Worm (Caenorhabditis elegans) whole organism, young adult: Measurements from ENCODE around the gene rhr-2.

Source experiments
- B0035.1 ChIP-seq: sonication (generic microtip); optimal IDR thresholded peaks from 2 replicates; lab custom pipeline; 2016; ENCODE audit warnings: missing genetic modification characterization, mild to moderate bottlenecking, missing compliant biosample characterization, missing genotype, missing genetic modification reagents
- B0261.1 ChIP-seq: sonication (generic microtip); optimal IDR thresholded peaks from 2 replicates; lab custom pipeline; 2016; ENCODE audit warnings: mild to moderate bottlenecking, missing genetic modification characterization, moderate library complexity, missing compliant biosample characterization
- B0336.3 ChIP-seq: fragments of 200-800 bp; sonication (Bioruptor generic); IDR thresholded peaks from 2 replicates; pipeline ENCODE4 v1.3.6; 2022; ENCODE audit warnings: missing genetic modification characterization, missing compliant biosample characterization
- C17E4.6 ChIP-seq: fragments of 200-800 bp; sonication (Bioruptor generic); IDR thresholded peaks from 2 replicates; pipeline ENCODE4 v1.3.6; 2022; ENCODE audit warnings: missing genetic modification reagents, missing genetic modification characterization, missing compliant biosample characterization
- F49E8.2 ChIP-seq: sonication (generic microtip); optimal IDR thresholded peaks from 3 replicates; lab custom pipeline; 2017; ENCODE audit warnings: missing genetic modification characterization, mild to moderate bottlenecking, missing compliant biosample characterization, antibody characterized with exemption, moderate library complexity; ENCODE audit not compliant: insufficient read depth
- F52B5.7 ChIP-seq: sonication (generic microtip); optimal IDR thresholded peaks from 2 replicates; lab custom pipeline; 2016; ENCODE audit warnings: mild to moderate bottlenecking, missing genetic modification characterization, missing compliant biosample characterization
- T07F8.4 ChIP-seq: sonication (generic microtip); optimal IDR thresholded peaks from 2 replicates; lab custom pipeline; 2016; ENCODE audit warnings: mild to moderate bottlenecking, missing genetic modification characterization, moderate library complexity, missing compliant biosample characterization
- T26A5.8 ChIP-seq: sonication (generic microtip); optimal IDR thresholded peaks from 2 replicates; lab custom pipeline; 2016; ENCODE audit warnings: missing genetic modification characterization, missing compliant biosample characterization
- Y53G8AR.9 ChIP-seq: fragments of 200-800 bp; sonication (Bioruptor generic); conservative IDR thresholded peaks from 2 replicates; pipeline ENCODE4 v1.3.6; 2022; ENCODE audit warnings: missing genetic modification reagents, missing genetic modification characterization, missing compliant biosample characterization
- Y56A3A.18 ChIP-seq: fragments of 200-800 bp; sonication (Bioruptor generic); IDR thresholded peaks from 2 replicates; pipeline ENCODE4 v1.3.6; 2022; ENCODE audit warnings: missing genetic modification reagents, missing genetic modification characterization, missing compliant biosample characterization
- Y95B8A.8 ChIP-seq: fragments of 200-800 bp; sonication (Bioruptor generic); IDR thresholded peaks from 2 replicates; pipeline ENCODE4 v1.3.6; 2022; ENCODE audit warnings: missing genetic modification reagents, missing genetic modification characterization, missing compliant biosample characterization
- aptf-2 ChIP-seq: fragments of 200-800 bp; sonication (Bioruptor generic); conservative IDR thresholded peaks from 2 replicates; pipeline ENCODE4 v1.3.6; 2022; ENCODE audit warnings: missing genetic modification reagents, missing genetic modification characterization, missing compliant biosample characterization
- attf-5 ChIP-seq: fragments of 200-800 bp; sonication (Bioruptor generic); optimal IDR thresholded peaks from 2 replicates; lab custom pipeline; 2018; ENCODE audit warnings: mild to moderate bottlenecking, missing genetic modification characterization, missing compliant biosample characterization
- bed-2 ChIP-seq: fragments of 200-800 bp; sonication (Bioruptor generic); IDR thresholded peaks from 2 replicates; pipeline ENCODE4 v1.3.6; 2022; ENCODE audit warnings: missing genetic modification reagents, missing genetic modification characterization, missing compliant biosample characterization
- cebp-2 ChIP-seq: fragments of 200-800 bp; sonication (Bioruptor generic); IDR thresholded peaks from 2 replicates; pipeline ENCODE4 v1.3.6; 2022; ENCODE audit warnings: missing genetic modification characterization, missing compliant biosample characterization
- ceh-40 ChIP-seq: fragments of 200-800 bp; sonication (Bioruptor generic); IDR thresholded peaks from 2 replicates; pipeline ENCODE4 v1.3.6; 2022; ENCODE audit warnings: missing genetic modification characterization, missing compliant biosample characterization
- die-1 ChIP-seq: sonication (generic microtip); optimal IDR thresholded peaks from 2 replicates; lab custom pipeline; 2016; ENCODE audit warnings: missing genotype, mild to moderate bottlenecking, missing genetic modification characterization, missing compliant biosample characterization
- dpff-1 ChIP-seq: sonication (generic microtip); optimal IDR thresholded peaks from 2 replicates; lab custom pipeline; 2017; ENCODE audit warnings: mild to moderate bottlenecking, missing genetic modification characterization, missing compliant biosample characterization
- egl-44 ChIP-seq: fragments of 200-800 bp; sonication (Bioruptor generic); IDR thresholded peaks from 2 replicates; pipeline ENCODE4 v1.3.6; 2022; ENCODE audit warnings: missing genetic modification reagents, missing genetic modification characterization, missing compliant biosample characterization
- egrh-3 ChIP-seq: fragments of 200-800 bp; sonication (Bioruptor generic); IDR thresholded peaks from 2 replicates; pipeline ENCODE4 v1.3.6; 2022; ENCODE audit warnings: missing genetic modification reagents, missing genetic modification characterization, missing compliant biosample characterization
- ets-4 ChIP-seq: fragments of 200-800 bp; sonication (Bioruptor generic); optimal IDR thresholded peaks from 2 replicates; lab custom pipeline; 2018; ENCODE audit warnings: mild to moderate bottlenecking, missing genetic modification characterization, missing compliant biosample characterization
- gei-17 ChIP-seq: fragments of 200-800 bp; sonication (Bioruptor generic); optimal IDR thresholded peaks from 2 replicates; lab custom pipeline; 2018; ENCODE audit warnings: mild to moderate bottlenecking, missing genetic modification characterization, missing compliant biosample characterization
- hlh-12 ChIP-seq: sonication (generic microtip); optimal IDR thresholded peaks from 2 replicates; lab custom pipeline; 2016; ENCODE audit warnings: missing genetic modification characterization, missing compliant biosample characterization
- hsf-1 ChIP-seq: fragments of 200-800 bp; sonication (Bioruptor generic); IDR thresholded peaks from 2 replicates; pipeline ENCODE4 v1.3.6; 2022; ENCODE audit warnings: missing genetic modification reagents, missing genetic modification characterization, missing compliant biosample characterization
- let-607 ChIP-seq, 2 experiments: fragments of 200-800 bp in 1 of 2; sonication (Bioruptor generic) in 1 of 2; sonication (generic microtip) in 1 of 2; optimal IDR thresholded peaks; 2 replicates each; lab custom pipeline; 2016 to 2018; ENCODE audit warnings: mild to moderate bottlenecking in 2 of 2, missing compliant biosample characterization in 2 of 2, missing genetic modification characterization in 2 of 2, moderate library complexity in 2 of 2, missing genotype in 1 of 2
- lin-35 ChIP-seq, 3 experiments: fragments of 150-350 bp in 2 of 3; sonication (generic microtip) in 1 of 3; optimal IDR thresholded peaks; 2 replicates each; lab custom pipeline; 2014 to 2018; ENCODE audit warnings: missing biosample characterization in 3 of 3, missing genetic modification characterization in 3 of 3, missing genetic modification reagents in 3 of 3
- madf-8 ChIP-seq: fragments of 200-800 bp; sonication (Bioruptor generic); conservative IDR thresholded peaks from 2 replicates; pipeline ENCODE4 v1.3.6; 2022; ENCODE audit warnings: missing genetic modification reagents, missing genetic modification characterization, missing compliant biosample characterization
- mcd-1 ChIP-seq: fragments of 200-800 bp; sonication (Bioruptor generic); IDR thresholded peaks from 2 replicates; pipeline ENCODE4 v1.3.6; 2022; ENCODE audit warnings: missing genetic modification reagents, missing genetic modification characterization, missing compliant biosample characterization
- nfyb-1 ChIP-seq: fragments of 200-800 bp; sonication (Bioruptor generic); IDR thresholded peaks from 2 replicates; pipeline ENCODE4 v1.3.6; 2022; ENCODE audit warnings: missing genetic modification reagents, missing genetic modification characterization, missing compliant biosample characterization
- nhr-179 ChIP-seq: sonication (generic microtip); optimal IDR thresholded peaks from 2 replicates; lab custom pipeline; 2016; ENCODE audit warnings: mild to moderate bottlenecking, missing genetic modification characterization, missing compliant biosample characterization
- nhr-80 ChIP-seq: sonication (generic microtip); optimal IDR thresholded peaks from 2 replicates; lab custom pipeline; 2016; ENCODE audit warnings: missing genetic modification characterization, missing compliant biosample characterization
- pbrm-1 ChIP-seq: fragments of 200-800 bp; sonication (Bioruptor generic); IDR thresholded peaks from 2 replicates; pipeline ENCODE4 v1.3.6; 2022; ENCODE audit warnings: missing genetic modification reagents, missing genetic modification characterization, missing compliant biosample characterization
- sea-2 ChIP-seq: fragments of 200-800 bp; sonication (Bioruptor generic); IDR thresholded peaks from 2 replicates; pipeline ENCODE4 v1.3.6; 2022; ENCODE audit warnings: missing genetic modification characterization, missing compliant biosample characterization
- snpc-1.1 ChIP-seq: sonication (generic microtip); optimal IDR thresholded peaks from 2 replicates; lab custom pipeline; 2017; ENCODE audit warnings: missing genetic modification characterization, mild to moderate bottlenecking, missing compliant biosample characterization, antibody characterized with exemption, moderate library complexity, missing genotype, missing genetic modification reagents; ENCODE audit not compliant: insufficient read depth
- snpc-3.4 ChIP-seq: sonication (generic microtip); optimal IDR thresholded peaks from 2 replicates; lab custom pipeline; 2017; ENCODE audit warnings: missing genetic modification characterization, mild to moderate bottlenecking, missing compliant biosample characterization, antibody characterized with exemption, moderate library complexity, missing genotype, missing genetic modification reagents
- somi-1 ChIP-seq: fragments of 200-800 bp; sonication (Bioruptor generic); optimal IDR thresholded peaks from 2 replicates; lab custom pipeline; 2018; ENCODE audit warnings: mild to moderate bottlenecking, missing genetic modification characterization, missing compliant biosample characterization
- tbp1 ChIP-seq: fragments of 200-800 bp; sonication (Bioruptor generic); optimal IDR thresholded peaks from 2 replicates; lab custom pipeline; 2018; ENCODE audit warnings: mild to moderate bottlenecking, missing genetic modification characterization, missing compliant biosample characterization
- tbx-9 ChIP-seq: sonication (generic microtip); optimal IDR thresholded peaks from 2 replicates; lab custom pipeline; 2016; ENCODE audit warnings: borderline replicate concordance, missing genetic modification characterization, inconsistent platforms, missing compliant biosample characterization
- tlf-1 ChIP-seq: fragments of 200-800 bp; sonication (Bioruptor generic); optimal IDR thresholded peaks from 2 replicates; lab custom pipeline; 2018; ENCODE audit warnings: mild to moderate bottlenecking, missing genetic modification characterization, missing compliant biosample characterization
- zfh-2 ChIP-seq: fragments of 200-800 bp; sonication (Bioruptor generic); conservative IDR thresholded peaks from 2 replicates; pipeline ENCODE4 v1.3.6; 2022; ENCODE audit warnings: missing genetic modification reagents, missing genetic modification characterization, missing compliant biosample characterization
- ztf-18 ChIP-seq: sonication (generic microtip); optimal IDR thresholded peaks from 2 replicates; lab custom pipeline; 2016; ENCODE audit warnings: missing genotype, mild to moderate bottlenecking, missing genetic modification characterization, missing compliant biosample characterization
- ztf-22 ChIP-seq: fragments of 200-800 bp; sonication (Bioruptor generic); optimal IDR thresholded peaks from 2 replicates; lab custom pipeline; 2018; ENCODE audit warnings: mild to moderate bottlenecking, missing genetic modification characterization, moderate library complexity, missing compliant biosample characterization

The rhr-2 gene

ce11 chrV:11730060-11730459, at the start of gene rhr-2:
Gene rhr-2, minus strand, starts transcription at chrV:11730160.
- TF ChIP-seq dpff-1 (tag; lab: Kevin White, UChicago) (no peak), B0261.1 (tag; lab: Kevin White, UChicago) (no peak), hsf-1 (GFP tag; lab: Robert Waterston, UW) (no peak), tlf-1 (GFP tag; lab: Kevin White, UChicago) (no peak)

DNA sequence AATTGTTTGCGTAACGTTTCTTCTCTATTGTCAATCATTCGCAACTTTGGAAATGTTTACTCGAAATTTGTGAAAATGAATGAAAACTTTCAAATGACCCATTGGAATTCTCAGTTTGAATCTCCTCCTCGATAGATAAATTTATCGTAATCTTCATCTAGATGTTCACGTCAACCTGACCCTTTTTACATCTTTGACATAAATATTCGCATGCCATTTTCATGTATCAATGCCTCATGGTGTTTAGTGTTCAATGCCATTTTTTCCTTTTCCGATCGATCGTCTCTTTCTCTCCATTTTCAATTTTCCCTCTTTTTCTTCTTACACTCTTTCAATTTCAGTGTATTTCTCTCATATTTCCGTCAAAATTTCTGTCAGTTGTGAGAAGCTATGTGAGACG, 49.4 kb upstream of the rhr-2 start:
- no peak for TF ChIP-seq Y95B8A.8
- no peak for TF ChIP-seq zfh-2 (GFP tag; lab: Robert Waterston, UW)
- no peak for TF ChIP-seq cebp-2
- no peak for TF ChIP-seq B0035.1 (tag; lab: Kevin White, UChicago)
- TF ChIP-seq lin-35 (GFP tag; optimal IDR thresholded peaks at IDR 0.05; lab: Kevin White, UChicago), result no peak
- TF ChIP-seq pbrm-1 (GFP tag; lab: Robert Waterston, UW), result no peak
- no peak for TF ChIP-seq ztf-18 (tag; lab: Kevin White, UChicago)
- no peak for TF ChIP-seq B0336.3
- TF ChIP-seq die-1 (tag; lab: Kevin White, UChicago), result no peak
- TF ChIP-seq madf-8 (GFP tag; lab: Robert Waterston, UW), result no peak
- no peak for TF ChIP-seq F49E8.2 (tag; lab: Kevin White, UChicago)
- no peak for TF ChIP-seq snpc-1.1 (tag; lab: Kevin White, UChicago)
- no peak for TF ChIP-seq aptf-2 (GFP tag; lab: Robert Waterston, UW)

DNA sequence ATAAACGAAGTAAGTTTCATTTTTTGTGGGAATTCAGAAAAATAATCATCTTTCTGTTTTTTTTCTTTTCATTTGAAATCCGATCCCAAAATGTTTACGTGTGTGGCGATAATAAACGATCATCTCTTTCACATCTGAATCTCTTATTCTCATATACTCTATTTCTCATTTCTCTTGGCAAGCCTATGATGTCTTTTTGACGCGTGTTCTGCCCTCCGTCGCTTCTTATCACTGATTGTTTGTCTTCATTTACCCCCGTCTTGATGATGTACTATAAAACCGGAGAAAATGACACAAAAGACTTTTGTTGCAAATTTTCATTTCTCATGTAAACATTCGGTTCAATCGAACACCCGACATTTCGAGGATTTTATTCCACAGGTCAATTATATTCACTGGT, 47.9 kb upstream of the rhr-2 start:
- no peak for TF ChIP-seq Y53G8AR.9 (GFP tag; lab: Robert Waterston, UW)
- no peak for TF ChIP-seq bed-2 (GFP tag; lab: Robert Waterston, UW)
- no peak for TF ChIP-seq snpc-3.4 (tag; lab: Kevin White, UChicago)
- no peak for TF ChIP-seq tbx-9 (tag; lab: Kevin White, UChicago)
- no peak for TF ChIP-seq ztf-22 (GFP tag; lab: Kevin White, UChicago)
- no peak for TF ChIP-seq egrh-3 (GFP tag; lab: Robert Waterston, UW)
- TF ChIP-seq ets-4 (GFP tag; lab: Kevin White, UChicago), result no peak
- no peak for TF ChIP-seq T07F8.4 (tag; lab: Kevin White, UChicago)
- TF ChIP-seq tbp1 (GFP tag; lab: Kevin White, UChicago), result peak; percentile 12
- peak; percentile 40 for TF ChIP-seq somi-1 (GFP tag; lab: Kevin White, UChicago)
- no peak for TF ChIP-seq T26A5.8
- no peak for TF ChIP-seq sea-2 (GFP tag; lab: Robert Waterston, UW)
- TF ChIP-seq nfyb-1 (GFP tag; lab: Robert Waterston, UW), result no peak
- TF ChIP-seq mcd-1, result no peak
- no peak for TF ChIP-seq gei-17
- TF ChIP-seq ceh-40 (GFP tag; lab: Robert Waterston, UW), result no peak
- TF ChIP-seq hlh-12 (tag; lab: Kevin White, UChicago), result no peak
- TF ChIP-seq Y56A3A.18, result no peak
- no peak for TF ChIP-seq C17E4.6 (GFP tag; lab: Robert Waterston, UW)
- peak in 1 of 2 experiments; percentile 24 for TF ChIP-seq let-607 (tag; optimal IDR thresholded peaks at IDR 0.05; lab: Kevin White, UChicago)
- peak; percentile 72 for TF ChIP-seq nhr-80 (tag; lab: Kevin White, UChicago)
- no peak for TF ChIP-seq attf-5 (GFP tag; lab: Kevin White, UChicago)
- TF ChIP-seq F52B5.7 (tag; lab: Kevin White, UChicago), result no peak
- no peak for TF ChIP-seq B0035.1 (tag; lab: Kevin White, UChicago)
- TF ChIP-seq nhr-179 (tag; lab: Kevin White, UChicago), result no peak
- TF ChIP-seq egl-44 (GFP tag; lab: Robert Waterston, UW), result no peak
